Worm (Caenorhabditis elegans): Measurements from ENCODE around the gene bet-2.

- TF ChIP-seq lsy-2 (tag; optimal IDR thresholded peaks at IDR 0.05): no peak
- no peak for TF ChIP-seq ceh-16 (tag; optimal IDR thresholded peaks at IDR 0.05)
- TF ChIP-seq peb-1 (tag; optimal IDR thresholded peaks at IDR 0.05): no peak
- no peak for TF ChIP-seq nhr-12 (tag; optimal IDR thresholded peaks at IDR 0.05)
These were observed 25.8 kb downstream of the bet-2 start for ce11 chrX:10594701-10595421.

All from whole organism, L2 larva.